Worm (Caenorhabditis elegans): Measurements from ENCODE around the gene F09C6.3.

DNA sequence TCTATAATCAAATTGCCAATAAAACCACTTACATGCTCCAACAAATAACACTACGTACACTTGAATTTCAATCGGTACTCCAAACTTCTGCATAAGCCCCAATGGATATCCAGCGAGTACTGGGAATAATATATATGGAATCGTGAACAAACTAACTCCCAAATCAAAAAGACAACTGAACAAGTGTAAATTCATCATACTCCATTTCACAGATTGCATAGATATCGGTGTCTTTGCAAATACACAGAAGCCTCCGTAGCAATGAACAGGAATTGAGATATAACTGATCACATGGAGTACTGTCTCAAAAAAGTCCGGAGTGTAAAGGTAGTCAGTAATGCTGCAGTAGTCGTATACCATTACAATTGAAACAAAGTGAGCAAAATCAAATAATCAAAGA, 50.6 kb downstream of the F09C6.3 start, which contains the start of gene srh-214:
- TF ChIP-seq nhr-12 (tag; optimal IDR thresholded peaks at IDR 0.05) (no peak), pqm-1 (tag; optimal IDR thresholded peaks at IDR 0.05) (no peak), unc-86 (tag; optimal IDR thresholded peaks at IDR 0.05) (no peak), lin-35 (GFP tag; optimal IDR thresholded peaks at IDR 0.05) (no peak)
